Fruit fly (Drosophila melanogaster) whole organism, embryonic: ENCODE measurements around the gene Dph3.

Experiments used
- ATbp ChIP-seq: fragments of 200-800 bp; sonication (Bioruptor generic); optimal IDR thresholded peaks from 2 replicates; lab custom pipeline; 2017; ENCODE audit warnings: missing biosample characterization, mild to moderate bottlenecking, missing genetic modification characterization, missing genetic modification reagents
- Atf3 ChIP-seq: fragments of 200-800 bp; sonication (Bioruptor generic); optimal IDR thresholded peaks from 3 replicates; lab custom pipeline; 2016; ENCODE audit warnings: missing biosample characterization, missing genetic modification characterization
- Bdp1 ChIP-seq: fragments of 200-800 bp; sonication (Bioruptor generic); optimal IDR thresholded peaks from 3 replicates; lab custom pipeline; 2016; ENCODE audit warnings: missing biosample characterization, missing genetic modification characterization
- CG10321 ChIP-seq: fragments of 200-800 bp; sonication (Bioruptor generic); IDR thresholded peaks from 2 replicates; pipeline ENCODE4 v1.3.6; 2022; ENCODE audit warnings: missing biosample characterization, missing genetic modification characterization
- CG10366 ChIP-seq: fragments of 200-800 bp; sonication (Bioruptor generic); IDR thresholded peaks from 2 replicates; pipeline ENCODE4 v1.3.6; 2022; ENCODE audit warnings: missing biosample characterization, missing genetic modification characterization
- CG11504 ChIP-seq: fragments of 200-800 bp; sonication (Bioruptor generic); optimal IDR thresholded peaks from 3 replicates; lab custom pipeline; 2019; ENCODE audit warnings: missing biosample characterization, mild to moderate bottlenecking, missing genetic modification characterization, moderate library complexity
- CG11560 ChIP-seq: fragments of 200-800 bp; sonication (Bioruptor generic); IDR thresholded peaks from 3 replicates; pipeline ENCODE4 v1.3.6; 2022; ENCODE audit warnings: missing biosample characterization, missing genetic modification characterization
- CG12769 ChIP-seq: fragments of 200-800 bp; sonication (Bioruptor generic); optimal IDR thresholded peaks from 2 replicates; lab custom pipeline; 2019; ENCODE audit warnings: missing biosample characterization, mild to moderate bottlenecking, missing genetic modification characterization, moderate library complexity
- CG14441 ChIP-seq: fragments of 200-800 bp; sonication (Bioruptor generic); IDR thresholded peaks from 2 replicates; pipeline ENCODE4 v1.3.6; 2022; ENCODE audit warnings: missing biosample characterization, missing genetic modification characterization
- CG14710 ChIP-seq: fragments of 200-800 bp; sonication (Bioruptor generic); optimal IDR thresholded peaks from 3 replicates; lab custom pipeline; 2019; ENCODE audit warnings: missing biosample characterization, mild to moderate bottlenecking, missing genetic modification characterization, moderate library complexity
- CG15011 ChIP-seq: fragments of 200-800 bp; sonication (Bioruptor generic); optimal IDR thresholded peaks from 3 replicates; lab custom pipeline; 2018; ENCODE audit warnings: missing biosample characterization, mild to moderate bottlenecking, missing genetic modification characterization
- CG15269 ChIP-seq: fragments of 200-800 bp; sonication (Bioruptor generic); optimal IDR thresholded peaks from 2 replicates; lab custom pipeline; 2018; ENCODE audit warnings: missing biosample characterization, mild to moderate bottlenecking, missing genetic modification characterization, moderate library complexity
- CG17612 ChIP-seq: fragments of 200-800 bp; sonication (Bioruptor generic); IDR thresholded peaks from 2 replicates; pipeline ENCODE4 v1.3.6; 2022; ENCODE audit warnings: missing biosample characterization, missing genetic modification characterization
- CG17829 ChIP-seq: fragments of 200-800 bp; optimal IDR thresholded peaks from 2 replicates; lab custom pipeline; 2019; ENCODE audit warnings: missing biosample characterization, mild to moderate bottlenecking, missing genetic modification characterization, moderate library complexity
- CG18619 ChIP-seq: fragments of 200-800 bp; sonication (Bioruptor generic); optimal IDR thresholded peaks from 3 replicates; lab custom pipeline; 2017; ENCODE audit warnings: missing biosample characterization, mild to moderate bottlenecking, missing genetic modification characterization
- CG34376 ChIP-seq: fragments of 200-800 bp; sonication (Bioruptor generic); optimal IDR thresholded peaks from 2 replicates; lab custom pipeline; 2018; ENCODE audit warnings: missing biosample characterization, mild to moderate bottlenecking, missing genetic modification characterization
- CG3726 ChIP-seq: fragments of 200-800 bp; sonication (Bioruptor generic); IDR thresholded peaks from 3 replicates; pipeline ENCODE4, ENCODE4 v1.3.6; 2022; ENCODE audit warnings: missing biosample characterization, missing genetic modification characterization
- CG4360 ChIP-seq: fragments of 200-800 bp; sonication (Bioruptor generic); IDR thresholded peaks from 2 replicates; pipeline ENCODE4 v1.3.6; 2022; ENCODE audit warnings: missing biosample characterization, missing genetic modification characterization
- CG4854 ChIP-seq: fragments of 200-800 bp; sonication (Bioruptor generic); optimal IDR thresholded peaks from 2 replicates; lab custom pipeline; 2016; ENCODE audit warnings: missing biosample characterization, missing genetic modification characterization, inconsistent platforms
- CG5953 ChIP-seq: fragments of 200-800 bp; sonication (Bioruptor generic); IDR thresholded peaks from 2 replicates; pipeline ENCODE4 v1.3.6; 2022; ENCODE audit warnings: missing biosample characterization, missing genetic modification characterization
- CG6683 ChIP-seq: fragments of 200-800 bp; sonication (Bioruptor generic); optimal IDR thresholded peaks from 2 replicates; lab custom pipeline; 2017; ENCODE audit warnings: missing biosample characterization, mild to moderate bottlenecking, missing genetic modification characterization, missing genetic modification reagents
- CG8359 ChIP-seq: fragments of 200-800 bp; sonication (Bioruptor generic); optimal IDR thresholded peaks from 2 replicates; lab custom pipeline; 2017; ENCODE audit warnings: missing biosample characterization, mild to moderate bottlenecking, missing genetic modification characterization, borderline replicate concordance
- CG9215 ChIP-seq: fragments of 200-800 bp; sonication (Bioruptor generic); IDR thresholded peaks from 2 replicates; pipeline ENCODE4 v1.3.6; 2022; ENCODE audit warnings: missing biosample characterization, missing genetic modification characterization
- CHES-1-like ChIP-seq: fragments of 200-800 bp; sonication (Bioruptor generic); optimal IDR thresholded peaks from 2 replicates; lab custom pipeline; 2016; ENCODE audit warnings: missing biosample characterization, missing genetic modification characterization
- CrebB ChIP-seq: fragments of 200-800 bp; sonication (Bioruptor generic); optimal IDR thresholded peaks from 3 replicates; lab custom pipeline; 2018; ENCODE audit warnings: missing biosample characterization, mild to moderate bottlenecking, missing genetic modification characterization
- Ets65A ChIP-seq: fragments of 200-800 bp; sonication (Bioruptor generic); peaks from one replicate; lab custom pipeline; 2016; ENCODE audit warnings: missing biosample characterization, missing genetic modification characterization
- Fer2 ChIP-seq: fragments of 200-800 bp; sonication (Bioruptor generic); optimal IDR thresholded peaks from 2 replicates; lab custom pipeline; 2018; ENCODE audit warnings: missing biosample characterization, mild to moderate bottlenecking, missing genetic modification characterization, moderate library complexity
- Hmx ChIP-seq: fragments of 200-800 bp; sonication (Bioruptor generic); optimal IDR thresholded peaks from 2 replicates; lab custom pipeline; 2016; ENCODE audit warnings: missing biosample characterization, missing genetic modification characterization
- Med ChIP-seq: fragments of 200-800 bp; sonication (Bioruptor generic); peaks from one replicate; lab custom pipeline; 2016; ENCODE audit warnings: missing biosample characterization, missing genetic modification characterization, mild to moderate bottlenecking, inconsistent platforms, moderate library complexity
- Rfx ChIP-seq: fragments of 200-800 bp; sonication (Bioruptor generic); IDR thresholded peaks from 2 replicates; pipeline ENCODE4 v1.3.6; 2022; ENCODE audit warnings: missing biosample characterization, missing genetic modification characterization
- Rx ChIP-seq: fragments of 200-800 bp; sonication (Bioruptor generic); IDR thresholded peaks from 2 replicates; pipeline ENCODE4 v1.3.6; 2022; ENCODE audit warnings: missing biosample characterization, missing genetic modification characterization
- Scr ChIP-seq: fragments of 200-800 bp; sonication (Bioruptor generic); IDR thresholded peaks from 2 replicates; pipeline ENCODE4 v1.3.6; 2022; ENCODE audit warnings: missing biosample characterization, missing genetic modification characterization; ENCODE audit not compliant: partially characterized antibody
- TFAM ChIP-seq: fragments of 200-800 bp; sonication (Bioruptor generic); optimal IDR thresholded peaks from 2 replicates; lab custom pipeline; 2017; ENCODE audit warnings: missing biosample characterization, missing genetic modification characterization, inconsistent platforms
- Xrp1 ChIP-seq: fragments of 200-800 bp; sonication (Bioruptor generic); IDR thresholded peaks from 2 replicates; pipeline ENCODE4 v1.3.6; 2022; ENCODE audit warnings: missing biosample characterization, missing genetic modification characterization
- cato ChIP-seq: fragments of 200-800 bp; sonication (Bioruptor generic); optimal IDR thresholded peaks from 2 replicates; lab custom pipeline; 2016; ENCODE audit warnings: missing biosample characterization, missing genetic modification characterization, borderline replicate concordance
- dpn ChIP-seq, 2 experiments: fragments of 200-800 bp; sonication (Bioruptor generic); optimal IDR thresholded peaks; 3 replicates each; lab custom pipeline; 2016; ENCODE audit warnings: missing biosample characterization in 2 of 2, missing genetic modification characterization in 2 of 2
- ems ChIP-seq: fragments of 200-800 bp; sonication (Bioruptor generic); optimal IDR thresholded peaks from 3 replicates; lab custom pipeline; 2016; ENCODE audit warnings: missing biosample characterization, missing genetic modification characterization
- en ChIP-seq: fragments of 200-800 bp; sonication (Bioruptor generic); optimal IDR thresholded peaks from 2 replicates; lab custom pipeline; 2016; ENCODE audit warnings: missing biosample characterization, missing genetic modification characterization
- esg ChIP-seq: fragments of 200-800 bp; sonication (Bioruptor generic); conservative IDR thresholded peaks from 2 replicates; pipeline ENCODE4 v1.3.6; 2022; ENCODE audit warnings: missing biosample characterization, missing genetic modification characterization
- exex ChIP-seq: fragments of 200-800 bp; sonication (Bioruptor generic); optimal IDR thresholded peaks from 4 replicates; lab custom pipeline; 2018; ENCODE audit warnings: missing biosample characterization, mild to moderate bottlenecking, missing genetic modification characterization, moderate library complexity
- gcm2 ChIP-seq: fragments of 200-800 bp; sonication (Bioruptor generic); optimal IDR thresholded peaks from 2 replicates; lab custom pipeline; 2016; ENCODE audit warnings: missing biosample characterization, missing genetic modification characterization
- insv ChIP-seq, 2 experiments: fragments of 200-800 bp; sonication (Bioruptor generic); optimal IDR thresholded peaks; 3 replicates each; lab custom pipeline; 2016 to 2018; ENCODE audit warnings: missing biosample characterization in 2 of 2, missing genetic modification characterization in 2 of 2
- pita ChIP-seq: fragments of 200-800 bp; sonication (Bioruptor generic); optimal IDR thresholded peaks from 2 replicates; lab custom pipeline; 2017; ENCODE audit warnings: missing biosample characterization, mild to moderate bottlenecking, missing genetic modification characterization
- repo ChIP-seq: fragments of 200-800 bp; sonication (Bioruptor generic); optimal IDR thresholded peaks from 2 replicates; lab custom pipeline; 2016; ENCODE audit warnings: missing biosample characterization, missing genetic modification characterization
- sens ChIP-seq: fragments of 200-800 bp; sonication (Bioruptor generic); peaks from one replicate; lab custom pipeline; 2016; ENCODE audit warnings: missing biosample characterization, missing genetic modification characterization
- sens-2 ChIP-seq: fragments of 200-800 bp; sonication (Bioruptor generic); IDR thresholded peaks from 2 replicates; pipeline ENCODE4 v1.3.6; 2022; ENCODE audit warnings: missing biosample characterization, missing genetic modification characterization
- stwl ChIP-seq: fragments of 200-800 bp; sonication (Bioruptor generic); optimal IDR thresholded peaks from 3 replicates; lab custom pipeline; 2018; ENCODE audit warnings: missing biosample characterization, mild to moderate bottlenecking, missing genetic modification characterization, moderate library complexity
- tio ChIP-seq: fragments of 200-800 bp; sonication (Bioruptor generic); optimal IDR thresholded peaks from 2 replicates; lab custom pipeline; 2017; ENCODE audit warnings: missing biosample characterization, missing genetic modification characterization, inconsistent platforms
- trh ChIP-seq: fragments of 200-800 bp; sonication (Bioruptor generic); optimal IDR thresholded peaks from 2 replicates; lab custom pipeline; 2016; ENCODE audit warnings: missing biosample characterization, missing genetic modification characterization
- twi ChIP-seq: fragments of 200-800 bp; optimal IDR thresholded peaks from 2 replicates; lab custom pipeline; 2019; ENCODE audit warnings: missing biosample characterization, mild to moderate bottlenecking, missing genetic modification characterization, moderate library complexity
- usp ChIP-seq: fragments of >200 bp; optimal IDR thresholded peaks from 2 replicates; lab custom pipeline; 2017; ENCODE audit warnings: missing biosample characterization, missing genetic modification characterization
- z ChIP-seq: fragments of 200-800 bp; sonication (Bioruptor generic); IDR thresholded peaks from 3 replicates; pipeline ENCODE4 v1.3.6; 2022; ENCODE audit warnings: missing biosample characterization, missing genetic modification characterization

The Dph3 gene

DNA sequence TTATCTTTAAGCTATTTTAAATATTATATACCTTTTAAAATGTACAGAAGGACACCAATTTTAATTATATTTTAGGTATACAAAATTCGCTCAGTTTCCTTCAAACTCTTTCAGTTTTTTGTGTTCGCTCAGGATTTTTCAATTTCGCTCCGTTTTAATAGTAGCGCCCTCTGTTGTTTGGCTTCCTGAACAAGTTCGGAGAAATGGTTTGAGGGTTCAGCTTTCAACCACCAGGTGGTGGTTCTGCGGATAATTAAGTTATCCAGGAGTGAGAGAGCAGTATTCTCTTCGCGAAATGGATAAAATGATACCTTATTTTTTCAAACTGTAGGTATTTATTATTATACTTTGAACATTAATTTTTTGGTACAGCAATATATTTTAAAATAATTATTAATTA, 37.3 kb downstream of the Dph3 start (continued):
- TF ChIP-seq insv (GFP tag; optimal IDR thresholded peaks at IDR 0.05; lab: Kevin White, UChicago) (peak in 1 of 2 experiments; percentile 65), ATbp (GFP tag; lab: Kevin White, UChicago) (peak; percentile 68), Xrp1 (GFP tag; lab: Robert Waterston, UW) (peak; percentile 83), ems (GFP tag; lab: Kevin White, UChicago) (peak; percentile 54), CG4360 (GFP tag; lab: Robert Waterston, UW) (no peak), trh (peak; percentile 13), CG3726 (GFP tag; lab: Robert Waterston, UW) (0 out of 3 replicates have a peak, but pooled peaks have one; percentile 41), sens-2 (GFP tag; lab: Robert Waterston, UW) (peak; percentile 68), gcm2 (GFP tag; lab: Kevin White, UChicago) (no peak), CG17612 (GFP tag; lab: Robert Waterston, UW) (no peak), pita (GFP tag; lab: Kevin White, UChicago) (no peak), CG14441 (GFP tag; lab: Robert Waterston, UW) (no peak), Rfx (no peak; the same call in 1 of the 2 replicates), z (GFP tag; lab: Robert Waterston, UW) (no peak), CG34376 (no peak), TFAM (peak; percentile 31), CG6683 (GFP tag; lab: Kevin White, UChicago) (no peak), Bdp1 (GFP tag; lab: Kevin White, UChicago) (peak; percentile 38), CG15011 (GFP tag; lab: Kevin White, UChicago) (peak; percentile 31), Hmx (GFP tag; lab: Kevin White, UChicago) (no peak), CG10321 (no peak), CrebB (tag; lab: Kevin White, UChicago) (peak; percentile 52), repo (GFP tag; lab: Kevin White, UChicago) (peak; percentile 45), exex (tag; lab: Kevin White, UChicago) (no peak), Scr (GFP tag; lab: Robert Waterston, UW) (no peak), esg (GFP tag; lab: Robert Waterston, UW) (no peak), CG14710 (no peak), twi (tag; lab: Kevin White, UChicago) (no peak), dpn (GFP tag; optimal IDR thresholded peaks at IDR 0.05; lab: Kevin White, UChicago) (peak; percentile 45 to 65), CHES-1-like (GFP tag; lab: Kevin White, UChicago) (no peak), CG12769 (no peak), Atf3 (GFP tag; lab: Kevin White, UChicago) (peak; percentile 66), CG17829 (tag; lab: Kevin White, UChicago) (peak; percentile 75), en (peak; percentile 64), cato (GFP tag; lab: Kevin White, UChicago) (peak; percentile 40), CG9215 (GFP tag; lab: Robert Waterston, UW) (no peak), usp (GFP tag; lab: Kevin White, UChicago) (no peak), Med (GFP tag; lab: Kevin White, UChicago) (no peak), CG18619 (GFP tag; lab: Kevin White, UChicago) (peak; percentile 55), stwl (tag; lab: Kevin White, UChicago) (peak; percentile 87), Fer2 (tag; lab: Kevin White, UChicago) (peak; percentile 45), CG11560 (tag; lab: Robert Waterston, UW) (no peak), CG4854 (GFP tag; lab: Kevin White, UChicago) (no peak), CG11504 (tag; lab: Kevin White, UChicago) (no peak), CG8359 (GFP tag; lab: Kevin White, UChicago) (peak; percentile 77), CG5953 (GFP tag; lab: Robert Waterston, UW) (no peak; the same call in 1 of the 2 replicates), sens (GFP tag; lab: Kevin White, UChicago) (peak; percentile 92), CG10366 (GFP tag; lab: Robert Waterston, UW) (peak; percentile 29; the same call in 1 of the 2 replicates), Ets65A (no peak), CG15269 (tag; lab: Kevin White, UChicago) (no peak), Rx (peak; percentile 48; the same call in 1 of the 2 replicates), tio (GFP tag; lab: Kevin White, UChicago) (peak; percentile 47)
